Fruit fly (Drosophila melanogaster) whole organism, embryonic: ENCODE results near the gene SPR.

Source experiments
- CG12104 ChIP-seq: fragments of 200-800 bp; sonication (Bioruptor generic); optimal IDR thresholded peaks from 3 replicates; lab custom pipeline; 2016; ENCODE audit warnings: missing biosample characterization, missing genetic modification characterization
- bab2 ChIP-seq: fragments of 200-800 bp; sonication (Bioruptor generic); optimal IDR thresholded peaks from 2 replicates; lab custom pipeline; 2016; ENCODE audit warnings: missing biosample characterization, missing genetic modification characterization
- dimm ChIP-seq: fragments of 200-800 bp; sonication (Bioruptor generic); IDR thresholded peaks from 2 replicates; pipeline ENCODE4 v1.3.6; 2022; ENCODE audit warnings: missing biosample characterization, missing genetic modification characterization
- gem ChIP-seq: fragments of 200-800 bp; sonication (Bioruptor generic); optimal IDR thresholded peaks from 2 replicates; lab custom pipeline; 2019; ENCODE audit warnings: missing biosample characterization, mild to moderate bottlenecking, missing genetic modification characterization, moderate library complexity

- TF ChIP-seq dimm (GFP tag; lab: Robert Waterston, UW) (no peak), CG12104 (GFP tag; lab: Kevin White, UChicago) (no peak), bab2 (GFP tag; lab: Kevin White, UChicago) (no peak), gem (tag; lab: Kevin White, UChicago) (no peak)
These were observed 40.9 kb downstream of the SPR start for dm6 chrX:5487381-5487780.
